Fruit fly (Drosophila melanogaster) whole organism, embryonic: ENCODE data around the gene veli.

Source experiments
- Awh ChIP-seq: fragments of 200-800 bp; sonication (Bioruptor generic); IDR thresholded peaks from 2 replicates; pipeline ENCODE4, ENCODE4 v1.3.6; 2022; ENCODE audit warnings: missing biosample characterization, missing genetic modification characterization
- CG10267 ChIP-seq: fragments of 200-800 bp; sonication (Bioruptor generic); optimal IDR thresholded peaks from 2 replicates; lab custom pipeline; 2018; ENCODE audit warnings: missing biosample characterization, mild to moderate bottlenecking, missing genetic modification characterization, moderate library complexity
- CG10462 ChIP-seq: fragments of 200-800 bp; sonication (Bioruptor generic); optimal IDR thresholded peaks from 2 replicates; lab custom pipeline; 2016; ENCODE audit warnings: missing biosample characterization, missing genetic modification characterization
- CG11560 ChIP-seq: fragments of 200-800 bp; sonication (Bioruptor generic); IDR thresholded peaks from 3 replicates; pipeline ENCODE4 v1.3.6; 2022; ENCODE audit warnings: missing biosample characterization, missing genetic modification characterization
- CG12155 ChIP-seq: fragments of 200-800 bp; sonication (Bioruptor generic); optimal IDR thresholded peaks from 3 replicates; lab custom pipeline; 2016; ENCODE audit warnings: missing biosample characterization, missing genetic modification characterization
- CG13287 ChIP-seq: fragments of 200-800 bp; sonication (Bioruptor generic); IDR thresholded peaks from 2 replicates; pipeline ENCODE4 v1.3.6; 2022; ENCODE audit warnings: missing biosample characterization, missing genetic modification characterization; ENCODE audit not compliant: partially characterized antibody
- CG15479 ChIP-seq: fragments of 200-800 bp; sonication (Bioruptor generic); optimal IDR thresholded peaks from 3 replicates; lab custom pipeline; 2019; ENCODE audit warnings: missing biosample characterization, mild to moderate bottlenecking, missing genetic modification characterization, moderate library complexity
- CG16815 ChIP-seq: fragments of 200-800 bp; sonication (Bioruptor generic); optimal IDR thresholded peaks from 3 replicates; lab custom pipeline; 2017; ENCODE audit warnings: missing biosample characterization, mild to moderate bottlenecking, missing genetic modification characterization
- CG17568 ChIP-seq: fragments of 200-800 bp; sonication (Bioruptor generic); optimal IDR thresholded peaks from 2 replicates; lab custom pipeline; 2018; ENCODE audit warnings: missing biosample characterization, mild to moderate bottlenecking, missing genetic modification characterization, moderate library complexity
- CG17612 ChIP-seq: fragments of 200-800 bp; sonication (Bioruptor generic); IDR thresholded peaks from 2 replicates; pipeline ENCODE4 v1.3.6; 2022; ENCODE audit warnings: missing biosample characterization, missing genetic modification characterization
- CG1832 ChIP-seq: fragments of 200-800 bp; sonication (Bioruptor generic); optimal IDR thresholded peaks from 2 replicates; lab custom pipeline; 2017; ENCODE audit warnings: missing biosample characterization, mild to moderate bottlenecking, missing genetic modification characterization, inconsistent platforms
- CG3065 ChIP-seq: fragments of 200-800 bp; sonication (Bioruptor generic); optimal IDR thresholded peaks from 2 replicates; lab custom pipeline; 2016; ENCODE audit warnings: missing biosample characterization, missing genetic modification characterization
- CG31224 ChIP-seq: fragments of 200-800 bp; sonication (Bioruptor generic); IDR thresholded peaks from 2 replicates; pipeline ENCODE4 v1.3.6; 2022; ENCODE audit warnings: missing biosample characterization, missing genetic modification characterization
- CG3163 ChIP-seq: fragments of 200-800 bp; sonication (Bioruptor generic); optimal IDR thresholded peaks from 3 replicates; lab custom pipeline; 2016; ENCODE audit warnings: missing biosample characterization, missing genetic modification characterization
- CG34422 ChIP-seq: fragments of 200-800 bp; sonication (Bioruptor generic); IDR thresholded peaks from 3 replicates; pipeline ENCODE4 v1.3.6; 2022; ENCODE audit warnings: missing biosample characterization, missing genetic modification characterization
- CG4360 ChIP-seq: fragments of 200-800 bp; sonication (Bioruptor generic); IDR thresholded peaks from 2 replicates; pipeline ENCODE4 v1.3.6; 2022; ENCODE audit warnings: missing biosample characterization, missing genetic modification characterization
- CG4617 ChIP-seq: fragments of 200-800 bp; sonication (Bioruptor generic); optimal IDR thresholded peaks from 3 replicates; lab custom pipeline; 2016; ENCODE audit warnings: missing biosample characterization, missing genetic modification characterization, borderline replicate concordance
- CG4707 ChIP-seq: fragments of 200-800 bp; sonication (Bioruptor generic); optimal IDR thresholded peaks from 2 replicates; lab custom pipeline; 2018; ENCODE audit warnings: missing biosample characterization, mild to moderate bottlenecking, missing genetic modification characterization, moderate library complexity
- CG4730 ChIP-seq: fragments of 200-800 bp; sonication (Bioruptor generic); IDR thresholded peaks from 2 replicates; pipeline ENCODE4 v1.3.6; 2022; ENCODE audit warnings: missing biosample characterization, missing genetic modification characterization
- CG6854 ChIP-seq: fragments of 200-800 bp; sonication (Bioruptor generic); optimal IDR thresholded peaks from 3 replicates; lab custom pipeline; 2017; ENCODE audit warnings: missing biosample characterization, mild to moderate bottlenecking, missing genetic modification characterization
- CG7963 ChIP-seq: fragments of 200-800 bp; sonication (Bioruptor generic); IDR thresholded peaks from 3 replicates; pipeline ENCODE4 v1.3.6; 2022; ENCODE audit warnings: missing biosample characterization, missing genetic modification characterization; ENCODE audit not compliant: partially characterized antibody
- CG8281 ChIP-seq: fragments of 200-800 bp; sonication (Bioruptor generic); optimal IDR thresholded peaks from 2 replicates; lab custom pipeline; 2018; ENCODE audit warnings: missing biosample characterization, mild to moderate bottlenecking, missing genetic modification characterization, moderate library complexity
- CG9797 ChIP-seq: fragments of 200-800 bp; sonication (Bioruptor generic); optimal IDR thresholded peaks from 3 replicates; lab custom pipeline; 2018; ENCODE audit warnings: missing biosample characterization, mild to moderate bottlenecking, missing genetic modification characterization
- CG9817 ChIP-seq: fragments of 200-800 bp; sonication (Bioruptor generic); optimal IDR thresholded peaks from 2 replicates; lab custom pipeline; 2018; ENCODE audit warnings: missing biosample characterization, mild to moderate bottlenecking, missing genetic modification characterization, moderate library complexity
- E2f1 ChIP-seq: fragments of 200-800 bp; sonication (Bioruptor generic); IDR thresholded peaks from 2 replicates; pipeline ENCODE4 v1.3.6; 2022; ENCODE audit warnings: missing biosample characterization, missing genetic modification characterization
- Elba2 ChIP-seq: fragments of 200-800 bp; sonication (Bioruptor generic); optimal IDR thresholded peaks from 3 replicates; lab custom pipeline; 2016; ENCODE audit warnings: missing biosample characterization, missing genetic modification characterization
- HLH4C ChIP-seq: fragments of 200-800 bp; sonication (Bioruptor generic); IDR thresholded peaks from 3 replicates; pipeline ENCODE4 v1.3.6; 2022; ENCODE audit warnings: missing biosample characterization, missing genetic modification characterization; ENCODE audit not compliant: partially characterized antibody
- Hey ChIP-seq: fragments of 200-800 bp; sonication (Bioruptor generic); optimal IDR thresholded peaks from 3 replicates; lab custom pipeline; 2018; ENCODE audit warnings: missing biosample characterization, mild to moderate bottlenecking, missing genetic modification characterization
- HmgD ChIP-seq: fragments of 200-800 bp; sonication (Bioruptor generic); optimal IDR thresholded peaks from 3 replicates; lab custom pipeline; 2016; ENCODE audit warnings: missing biosample characterization, missing genetic modification characterization
- Hmr ChIP-seq: fragments of 200-800 bp; sonication (Bioruptor generic); optimal IDR thresholded peaks from 3 replicates; lab custom pipeline; 2017; ENCODE audit warnings: mild to moderate bottlenecking, missing biosample characterization, missing genetic modification reagents, missing genetic modification characterization
- Mad ChIP-seq: fragments of 200-800 bp; sonication (Bioruptor generic); optimal IDR thresholded peaks from 2 replicates; lab custom pipeline; 2016; ENCODE audit warnings: missing biosample characterization, missing genetic modification characterization
- Taf1 ChIP-seq: fragments of 200-800 bp; sonication (Bioruptor generic); IDR thresholded peaks from 2 replicates; pipeline ENCODE4 v1.3.6; 2022; ENCODE audit warnings: missing biosample characterization, missing genetic modification characterization
- ase ChIP-seq: fragments of 200-800 bp; sonication (Bioruptor generic); IDR thresholded peaks from 3 replicates; pipeline ENCODE4 v1.3.6; 2022; ENCODE audit warnings: missing biosample characterization, missing genetic modification characterization
- dmrt99B ChIP-seq: fragments of 200-800 bp; sonication (Bioruptor generic); optimal IDR thresholded peaks from 2 replicates; lab custom pipeline; 2018; ENCODE audit warnings: missing biosample characterization, mild to moderate bottlenecking, missing genetic modification characterization, moderate library complexity
- fd96Cb ChIP-seq: fragments of 200-800 bp; sonication (Bioruptor generic); optimal IDR thresholded peaks from 2 replicates; lab custom pipeline; 2018; ENCODE audit warnings: missing biosample characterization, mild to moderate bottlenecking, missing genetic modification characterization, moderate library complexity
- gsb-n ChIP-seq: fragments of 200-800 bp; sonication (Bioruptor generic); optimal IDR thresholded peaks from 3 replicates; lab custom pipeline; 2018; ENCODE audit warnings: missing biosample characterization, mild to moderate bottlenecking, missing genetic modification characterization
- insv ChIP-seq, 2 experiments: fragments of 200-800 bp; sonication (Bioruptor generic); optimal IDR thresholded peaks; 3 replicates each; lab custom pipeline; 2016 to 2018; ENCODE audit warnings: missing biosample characterization in 2 of 2, missing genetic modification characterization in 2 of 2
- knrl ChIP-seq: fragments of 200-800 bp; sonication (Bioruptor generic); IDR thresholded peaks from 3 replicates; pipeline ENCODE4 v1.3.6; 2022; ENCODE audit warnings: missing biosample characterization, missing genetic modification characterization; ENCODE audit not compliant: partially characterized antibody
- lov ChIP-seq, 2 experiments: fragments of 200-800 bp in 1 of 2; fragments of >200 bp in 1 of 2; sonication (Bioruptor generic) in 1 of 2; IDR thresholded peaks in 1 of 2; optimal IDR thresholded peaks in 1 of 2; 2 replicates in 1 of 2; 3 replicates in 1 of 2; pipeline versions ENCODE4 v1.3.6 to Lab custom; 2017 to 2022; ENCODE audit warnings: missing biosample characterization in 1 of 2, missing genetic modification characterization in 1 of 2
- maf-S ChIP-seq: fragments of 200-800 bp; sonication (Bioruptor generic); optimal IDR thresholded peaks from 2 replicates; lab custom pipeline; 2016; ENCODE audit warnings: missing biosample characterization, missing genetic modification characterization
- nmo ChIP-seq: fragments of 200-800 bp; sonication (Bioruptor generic); optimal IDR thresholded peaks from 2 replicates; lab custom pipeline; 2018; ENCODE audit warnings: missing biosample characterization, mild to moderate bottlenecking, missing genetic modification characterization, moderate library complexity
- pb ChIP-seq: fragments of 200-800 bp; sonication (Bioruptor generic); optimal IDR thresholded peaks from 3 replicates; lab custom pipeline; 2016; ENCODE audit warnings: missing biosample characterization, missing genetic modification characterization
- pum ChIP-seq: fragments of 200-800 bp; sonication (Bioruptor generic); optimal IDR thresholded peaks from 2 replicates; lab custom pipeline; 2016; ENCODE audit warnings: missing biosample characterization, missing genetic modification characterization
- rib ChIP-seq: fragments of 200-800 bp; sonication (Bioruptor generic); IDR thresholded peaks from 2 replicates; pipeline ENCODE4 v1.3.6; 2022; ENCODE audit warnings: missing biosample characterization, missing genetic modification characterization
- run ChIP-seq: fragments of 200-800 bp; sonication (Bioruptor generic); optimal IDR thresholded peaks from 3 replicates; lab custom pipeline; 2018; ENCODE audit warnings: missing biosample characterization, mild to moderate bottlenecking, missing genetic modification characterization
- slp2 ChIP-seq: fragments of 200-800 bp; sonication (Bioruptor generic); optimal IDR thresholded peaks from 2 replicates; lab custom pipeline; 2016; ENCODE audit warnings: missing biosample characterization, missing genetic modification characterization
- so ChIP-seq: fragments of 200-800 bp; sonication (Bioruptor generic); IDR thresholded peaks from 3 replicates; pipeline ENCODE4 v1.3.6; 2022; ENCODE audit warnings: missing biosample characterization, missing genetic modification characterization
- sqz ChIP-seq: fragments of 200-800 bp; sonication (Bioruptor generic); optimal IDR thresholded peaks from 3 replicates; lab custom pipeline; 2018; ENCODE audit warnings: missing biosample characterization, mild to moderate bottlenecking, missing genetic modification characterization
- sr ChIP-seq: fragments of 200-800 bp; sonication (Bioruptor generic); IDR thresholded peaks from 3 replicates; pipeline ENCODE4 v1.3.6; 2022; ENCODE audit warnings: missing biosample characterization, missing genetic modification characterization
- sug ChIP-seq: fragments of 200-800 bp; optimal IDR thresholded peaks from 2 replicates; lab custom pipeline; 2019; ENCODE audit warnings: missing biosample characterization, mild to moderate bottlenecking, missing genetic modification characterization, moderate library complexity
- unpg ChIP-seq: fragments of 200-800 bp; sonication (Bioruptor generic); optimal IDR thresholded peaks from 3 replicates; lab custom pipeline; 2018; ENCODE audit warnings: missing biosample characterization, mild to moderate bottlenecking, missing genetic modification characterization, moderate library complexity

veli gene

DNA sequence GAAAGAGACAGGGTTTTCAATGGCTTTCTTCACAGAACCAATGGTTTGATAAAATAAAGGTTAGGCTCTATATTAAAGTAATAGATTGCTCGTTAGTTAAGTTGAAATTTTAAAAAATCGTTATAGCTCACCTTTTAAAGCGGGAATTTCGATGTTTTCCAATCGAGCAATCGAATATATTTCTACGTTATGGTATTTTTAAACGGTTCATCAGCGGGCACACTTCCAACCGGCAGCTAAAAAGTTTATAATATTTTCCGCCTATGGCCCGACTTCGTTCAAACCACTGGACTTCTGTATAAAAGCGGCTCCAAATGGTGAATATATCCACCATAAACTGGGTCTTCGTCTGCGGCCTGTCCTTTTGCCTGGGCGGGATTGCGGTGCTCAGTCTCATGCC lies 42.3 kb downstream of the veli start, which contains the start of gene beta4GalT7 (continued):
- TF ChIP-seq pb (GFP tag; lab: Kevin White, UChicago) (no peak), pum (no peak), maf-S (GFP tag; lab: Kevin White, UChicago) (no peak), E2f1 (GFP tag; lab: Robert Waterston, UW) (no peak), gsb-n (tag; lab: Kevin White, UChicago) (no peak), knrl (no peak), Hmr (GFP tag; lab: Kevin White, UChicago) (no peak), CG17612 (no peak), CG10462 (GFP tag; lab: Kevin White, UChicago) (no peak), CG9797 (GFP tag; lab: Kevin White, UChicago) (peak; percentile 56), Mad (no peak), CG6854 (GFP tag; lab: Kevin White, UChicago) (no peak), CG4730 (GFP tag; lab: Robert Waterston, UW) (no peak), Hey (tag; lab: Kevin White, UChicago) (no peak), CG17568 (GFP tag; lab: Kevin White, UChicago) (no peak), sr (GFP tag; lab: Robert Waterston, UW) (no peak), sug (no peak), Taf1 (GFP tag; lab: Robert Waterston, UW) (no peak), CG3065 (GFP tag; lab: Kevin White, UChicago) (no peak), HLH4C (no peak), CG4617 (no peak), CG15479 (no peak), CG4707 (GFP tag; lab: Kevin White, UChicago) (no peak), sqz (no peak), dmrt99B (tag; lab: Kevin White, UChicago) (no peak), CG12155 (GFP tag; lab: Kevin White, UChicago) (no peak), CG13287 (GFP tag; lab: Robert Waterston, UW) (peak; percentile 46; the same call in 1 of the 2 replicates), lov (optimal IDR thresholded peaks at IDR 0.05; lab: Kevin White, UChicago) (no peak), lov (GFP tag; IDR thresholded peaks at IDR 0.05; lab: Robert Waterston, UW) (no peak), CG8281 (no peak), CG11560 (tag; lab: Robert Waterston, UW) (peak; percentile 97), fd96Cb (tag; lab: Kevin White, UChicago) (no peak), CG1832 (GFP tag; lab: Kevin White, UChicago) (no peak), ase (GFP tag; lab: Robert Waterston, UW) (no peak), slp2 (GFP tag; lab: Kevin White, UChicago) (no peak), so (GFP tag; lab: Robert Waterston, UW) (no peak), insv (GFP tag; optimal IDR thresholded peaks at IDR 0.05; lab: Kevin White, UChicago) (no peak), CG9817 (tag; lab: Kevin White, UChicago) (no peak), CG31224 (GFP tag; lab: Robert Waterston, UW) (no peak), rib (GFP tag; lab: Robert Waterston, UW) (no peak), CG7963 (no peak), Elba2 (no peak), unpg (GFP tag; lab: Kevin White, UChicago) (no peak), nmo (GFP tag; lab: Kevin White, UChicago) (no peak), HmgD (GFP tag; lab: Kevin White, UChicago) (no peak), CG10267 (tag; lab: Kevin White, UChicago) (no peak), CG3163 (no peak), Awh (GFP tag; lab: Robert Waterston, UW) (no peak), CG4360 (GFP tag; lab: Robert Waterston, UW) (no peak), run (tag; lab: Kevin White, UChicago) (no peak), CG34422 (GFP tag; lab: Robert Waterston, UW) (peak; percentile 40; the same call in 1 of the 3 replicates), CG16815 (GFP tag; lab: Kevin White, UChicago) (no peak)
